Worm (Caenorhabditis elegans): Measurements from ENCODE around the gene R166.2.

DNA sequence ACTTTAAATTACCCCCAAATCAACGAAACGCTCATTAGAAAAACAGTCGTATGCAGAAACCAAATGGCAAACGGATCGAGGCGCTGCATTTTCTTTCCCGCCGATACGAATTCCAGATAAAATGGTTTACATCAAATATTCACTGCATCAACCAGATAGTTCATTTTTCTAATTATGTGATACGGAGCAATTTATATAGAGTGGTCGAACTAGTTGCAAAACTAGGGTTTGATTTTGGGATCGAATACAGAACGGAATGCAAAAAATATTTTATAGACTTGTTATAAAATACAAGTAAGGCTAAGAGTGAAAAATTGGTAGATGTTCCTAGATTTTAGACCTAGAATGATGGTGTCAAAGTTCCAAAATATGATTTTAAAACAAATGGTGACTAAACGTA lies 17.6 kb downstream of the R166.2 start:
- TF ChIP-seq nhr-90 (tag; optimal IDR thresholded peaks at IDR 0.05): no peak
- no peak for TF ChIP-seq Y79H2A.3 (GFP tag; conservative IDR thresholded peaks at IDR 0.05)
- TF ChIP-seq F49E8.2 (tag; optimal IDR thresholded peaks at IDR 0.05; ENCODE audit: insufficient read depth): no peak
- no peak for TF ChIP-seq pha-4 (tag; optimal IDR thresholded peaks at IDR 0.05)
- TF ChIP-seq unc-130 (GFP tag; optimal IDR thresholded peaks at IDR 0.05): no peak
- no peak for TF ChIP-seq madf-3 (GFP tag; IDR thresholded peaks at IDR 0.05)
- no peak for TF ChIP-seq dpl-1 (GFP tag; optimal IDR thresholded peaks at IDR 0.05)
- TF ChIP-seq hlh-26 (GFP tag; conservative IDR thresholded peaks at IDR 0.05): no peak
- no peak for TF ChIP-seq ZK185.1 (tag; optimal IDR thresholded peaks at IDR 0.05; ENCODE audit: poor library complexity, severe bottlenecking)
- no peak for TF ChIP-seq ceh-91 (GFP tag; IDR thresholded peaks at IDR 0.05)
- TF ChIP-seq C17E4.6 (GFP tag; IDR thresholded peaks at IDR 0.05): no peak
- no peak for TF ChIP-seq F22D6.2 (tag; optimal IDR thresholded peaks at IDR 0.05)
- TF ChIP-seq F37B4.10 (GFP tag; IDR thresholded peaks at IDR 0.05): no peak
- no peak for TF ChIP-seq snpc-4 (GFP tag; optimal IDR thresholded peaks at IDR 0.05)
- no peak for TF ChIP-seq snpc-4 (tag; optimal IDR thresholded peaks at IDR 0.05)

Measured in whole organism, young adult.